Worm (Caenorhabditis elegans) whole organism, early embryonic: ENCODE measurements around the gene E04F6.4.

ENCODE experiments used
- B0310.2 ChIP-seq: sonication (generic microtip); optimal IDR thresholded peaks from 2 replicates; lab custom pipeline; 2016; ENCODE audit warnings: mild to moderate bottlenecking, missing genetic modification characterization, missing compliant biosample characterization
- F13C5.2 ChIP-seq: sonication (generic microtip); optimal IDR thresholded peaks from 2 replicates; lab custom pipeline; 2017; ENCODE audit warnings: mild to moderate bottlenecking, missing genetic modification characterization, inconsistent platforms, missing compliant biosample characterization
- aly-1 ChIP-seq: sonication (generic microtip); optimal IDR thresholded peaks from 2 replicates; lab custom pipeline; 2016; ENCODE audit warnings: missing genetic modification characterization, missing compliant biosample characterization
- ama-1 ChIP-seq: fragments of 150-350 bp; optimal IDR thresholded peaks from 2 replicates; lab custom pipeline; 2014
- ceh-13 ChIP-seq: fragments of 200-800 bp; sonication (Bioruptor generic); optimal IDR thresholded peaks from 2 replicates; lab custom pipeline; 2018; ENCODE audit warnings: mild to moderate bottlenecking, missing genetic modification characterization, missing compliant biosample characterization
- ceh-36 ChIP-seq: sonication (generic microtip); optimal IDR thresholded peaks from 2 replicates; lab custom pipeline; 2016; ENCODE audit warnings: missing genetic modification characterization, inconsistent platforms, missing compliant biosample characterization
- ets-7 ChIP-seq: sonication (generic microtip); optimal IDR thresholded peaks from 2 replicates; lab custom pipeline; 2016; ENCODE audit warnings: missing genotype, missing genetic modification characterization, missing compliant biosample characterization
- flt-1 ChIP-seq: fragments of 200-800 bp; sonication (Bioruptor generic); IDR thresholded peaks from 2 replicates; pipeline ENCODE4 v1.3.6; 2022; ENCODE audit warnings: missing genetic modification characterization, missing compliant biosample characterization
- hmbx-1 ChIP-seq: sonication (generic microtip); optimal IDR thresholded peaks from 2 replicates; lab custom pipeline; 2016; ENCODE audit warnings: mild to moderate bottlenecking, missing genetic modification characterization, missing compliant biosample characterization
- hmg-4 ChIP-seq: fragments of 200-800 bp; sonication (Bioruptor generic); optimal IDR thresholded peaks from 2 replicates; lab custom pipeline; 2018; ENCODE audit warnings: mild to moderate bottlenecking, missing genetic modification characterization, missing compliant biosample characterization
- hnd-1 ChIP-seq: sonication (generic microtip); optimal IDR thresholded peaks from 2 replicates; lab custom pipeline; 2016; ENCODE audit warnings: missing genetic modification characterization, missing compliant biosample characterization
- pes-1 ChIP-seq: fragments of 200-800 bp; sonication (Bioruptor generic); IDR thresholded peaks from 2 replicates; pipeline ENCODE4 v1.3.6; 2022; ENCODE audit warnings: missing genetic modification reagents, missing genetic modification characterization, missing compliant biosample characterization
- scrt-1 ChIP-seq: fragments of 200-800 bp; sonication (Bioruptor generic); IDR thresholded peaks from 2 replicates; pipeline ENCODE4 v1.3.6; 2022; ENCODE audit warnings: missing genetic modification characterization, missing compliant biosample characterization
- sea-1 ChIP-seq: fragments of 200-800 bp; sonication (Bioruptor generic); conservative IDR thresholded peaks from 2 replicates; pipeline ENCODE4 v1.3.6; 2022; ENCODE audit warnings: missing genetic modification characterization, missing compliant biosample characterization
- tbx-11 ChIP-seq: fragments of 200-800 bp; sonication (Bioruptor generic); IDR thresholded peaks from 2 replicates; pipeline ENCODE4 v1.3.6; 2022; ENCODE audit warnings: missing genetic modification characterization, missing compliant biosample characterization
- tbx-37 ChIP-seq: fragments of 200-800 bp; sonication (Bioruptor generic); conservative IDR thresholded peaks from 2 replicates; pipeline ENCODE4 v1.3.6; 2022; ENCODE audit warnings: missing genetic modification reagents, missing genetic modification characterization, missing compliant biosample characterization
- tra-4 ChIP-seq: sonication (generic microtip); optimal IDR thresholded peaks from 2 replicates; lab custom pipeline; 2017; ENCODE audit warnings: missing genetic modification characterization, missing compliant biosample characterization

E04F6.4 gene

ce11 chrII:7225864-7226522 lies 36.8 kb downstream of the E04F6.4 start, which contains the start of gene clh-3:
Gene clh-3 (minus strand): TSS chrII:7225914.
- no peak for TF ChIP-seq hnd-1 (tag; lab: Kevin White, UChicago)
- TF ChIP-seq tbx-11 (GFP tag; lab: Robert Waterston, UW) = no peak
- TF ChIP-seq flt-1 (GFP tag; lab: Robert Waterston, UW) = no peak

- TF ChIP-seq pes-1 (GFP tag; lab: Robert Waterston, UW) (no peak), ets-7 (tag; lab: Kevin White, UChicago) (no peak), F13C5.2 (tag; lab: Kevin White, UChicago) (no peak), flt-1 (GFP tag; lab: Robert Waterston, UW) (no peak)
Observed at ce11 chrII:7228646-7229200, 39.5 kb downstream of the E04F6.4 start, which contains the start of gene F32A5.4. Gene F32A5.4 (plus strand): TSS chrII:7229150.

DNA sequence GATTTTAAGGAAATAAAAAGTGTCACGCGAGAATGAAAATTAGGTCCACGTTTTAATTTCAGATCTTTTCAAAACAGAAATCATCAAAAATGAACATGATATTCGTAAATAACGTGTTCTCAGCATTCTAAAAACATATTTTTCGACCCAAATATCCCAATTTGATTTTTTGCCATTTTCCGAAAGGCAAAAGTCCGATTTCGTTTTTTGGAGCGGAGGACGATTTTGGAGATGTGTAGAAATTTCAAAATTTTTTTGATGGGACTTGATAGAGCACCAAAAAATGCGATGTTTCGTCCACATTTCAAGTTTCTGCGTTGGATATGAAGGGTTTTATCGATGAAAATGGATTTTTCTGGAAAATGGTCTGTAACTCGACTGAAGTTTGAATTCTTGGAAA lies 41.5 kb downstream of the E04F6.4 start:
- no peak for TF ChIP-seq tra-4 (tag; lab: Kevin White, UChicago)
- no peak for TF ChIP-seq flt-1 (GFP tag; lab: Robert Waterston, UW)
- no peak for TF ChIP-seq ceh-36 (tag; lab: Kevin White, UChicago)

DNA sequence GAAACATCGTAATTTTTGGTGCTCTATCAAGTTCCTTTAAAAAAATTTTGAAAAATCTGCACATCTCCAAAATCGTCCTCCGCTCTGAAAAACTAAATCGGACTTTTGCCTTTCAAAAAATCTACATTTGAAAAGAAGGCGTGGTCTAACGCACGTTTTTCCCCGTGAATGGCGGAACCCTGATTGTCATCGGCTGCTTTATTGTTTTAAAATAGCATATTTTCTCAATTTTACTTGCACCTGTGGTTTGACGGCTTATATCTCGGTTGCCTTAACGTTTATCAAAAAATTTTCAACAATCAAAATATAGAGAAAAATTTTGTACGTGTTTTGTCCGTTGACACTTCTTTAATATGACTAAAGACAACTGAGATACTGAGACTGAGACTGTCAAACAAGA lies 42.7 kb downstream of the E04F6.4 start:
- TF ChIP-seq hnd-1 (tag; lab: Kevin White, UChicago) (no peak), flt-1 (GFP tag; lab: Robert Waterston, UW) (no peak), hmg-4 (GFP tag; lab: Kevin White, UChicago) (no peak), aly-1 (tag; lab: Kevin White, UChicago) (no peak), ets-7 (tag; lab: Kevin White, UChicago) (no peak), hmbx-1 (tag; lab: Kevin White, UChicago) (no peak)

ce11 chrII:7232517-7232916 lies 43.3 kb downstream of the E04F6.4 start, which contains the start of gene ctsa-3.1:
Gene ctsa-3.1 (plus strand): TSS chrII:7232853.
- TF ChIP-seq ama-1 (lab: Kevin White, UChicago) = no peak
- TF ChIP-seq F13C5.2 (tag; lab: Kevin White, UChicago) = no peak
- TF ChIP-seq tra-4 (tag; lab: Kevin White, UChicago) = no peak
- no peak for TF ChIP-seq ets-7 (tag; lab: Kevin White, UChicago)
- no peak for TF ChIP-seq B0310.2 (tag; lab: Kevin White, UChicago)
- TF ChIP-seq scrt-1 (GFP tag; lab: Robert Waterston, UW) = no peak
- no peak for TF ChIP-seq ceh-13 (GFP tag; lab: Kevin White, UChicago)
- TF ChIP-seq tbx-37 (GFP tag; lab: Robert Waterston, UW) = no peak
- TF ChIP-seq flt-1 (GFP tag; lab: Robert Waterston, UW) = no peak
- no peak for TF ChIP-seq hmbx-1 (tag; lab: Kevin White, UChicago)
- no peak for TF ChIP-seq tbx-11 (GFP tag; lab: Robert Waterston, UW)

DNA sequence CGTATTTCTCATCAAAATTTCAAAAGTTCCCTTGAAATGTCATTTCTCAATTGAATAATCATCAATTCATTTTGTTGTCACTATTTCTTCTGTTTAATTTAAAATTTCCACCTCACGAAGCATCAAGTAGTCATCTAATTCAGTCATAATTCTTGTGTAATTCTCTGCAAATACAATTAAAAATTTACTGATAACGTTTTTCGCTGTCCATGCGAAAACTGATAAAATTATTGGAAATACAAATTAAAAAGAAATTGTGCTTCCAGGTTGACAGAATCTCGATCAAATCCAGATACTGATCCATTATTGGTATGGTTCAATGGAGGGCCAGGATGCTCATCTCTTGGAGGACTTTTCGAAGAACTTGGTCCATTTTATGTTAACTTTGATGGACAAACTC lies 44.1 kb downstream of the E04F6.4 start:
- no peak for TF ChIP-seq ets-7 (tag; lab: Kevin White, UChicago)
- TF ChIP-seq aly-1 (tag; lab: Kevin White, UChicago) = no peak
- TF ChIP-seq hnd-1 (tag; lab: Kevin White, UChicago) = no peak
- TF ChIP-seq tra-4 (tag; lab: Kevin White, UChicago) = no peak
- no peak for TF ChIP-seq flt-1 (GFP tag; lab: Robert Waterston, UW)
- no peak for TF ChIP-seq scrt-1 (GFP tag; lab: Robert Waterston, UW)
- no peak for TF ChIP-seq ama-1 (lab: Kevin White, UChicago)
- no peak for TF ChIP-seq ceh-13 (GFP tag; lab: Kevin White, UChicago)
- TF ChIP-seq hmg-4 (GFP tag; lab: Kevin White, UChicago) = no peak

- no peak for TF ChIP-seq ceh-13 (GFP tag; lab: Kevin White, UChicago)
- TF ChIP-seq hnd-1 (tag; lab: Kevin White, UChicago) = no peak
- no peak for TF ChIP-seq tra-4 (tag; lab: Kevin White, UChicago)
- TF ChIP-seq F13C5.2 (tag; lab: Kevin White, UChicago) = no peak
- no peak for TF ChIP-seq ets-7 (tag; lab: Kevin White, UChicago)
- no peak for TF ChIP-seq hmg-4 (GFP tag; lab: Kevin White, UChicago)
- TF ChIP-seq tbx-37 (GFP tag; lab: Robert Waterston, UW) = no peak
- no peak for TF ChIP-seq ceh-36 (tag; lab: Kevin White, UChicago)
- no peak for TF ChIP-seq B0310.2 (tag; lab: Kevin White, UChicago)
- TF ChIP-seq aly-1 (tag; lab: Kevin White, UChicago) = no peak
- TF ChIP-seq tbx-11 (GFP tag; lab: Robert Waterston, UW) = no peak
- no peak for TF ChIP-seq ama-1 (lab: Kevin White, UChicago)
- no peak for TF ChIP-seq pes-1 (GFP tag; lab: Robert Waterston, UW)
- no peak for TF ChIP-seq sea-1 (GFP tag; lab: Robert Waterston, UW)
- no peak for TF ChIP-seq hmbx-1 (tag; lab: Kevin White, UChicago)
- TF ChIP-seq flt-1 (GFP tag; lab: Robert Waterston, UW) = no peak
- no peak for TF ChIP-seq scrt-1 (GFP tag; lab: Robert Waterston, UW)
Observed at ce11 chrII:7236937-7237336, 47.7 kb downstream of the E04F6.4 start.

DNA sequence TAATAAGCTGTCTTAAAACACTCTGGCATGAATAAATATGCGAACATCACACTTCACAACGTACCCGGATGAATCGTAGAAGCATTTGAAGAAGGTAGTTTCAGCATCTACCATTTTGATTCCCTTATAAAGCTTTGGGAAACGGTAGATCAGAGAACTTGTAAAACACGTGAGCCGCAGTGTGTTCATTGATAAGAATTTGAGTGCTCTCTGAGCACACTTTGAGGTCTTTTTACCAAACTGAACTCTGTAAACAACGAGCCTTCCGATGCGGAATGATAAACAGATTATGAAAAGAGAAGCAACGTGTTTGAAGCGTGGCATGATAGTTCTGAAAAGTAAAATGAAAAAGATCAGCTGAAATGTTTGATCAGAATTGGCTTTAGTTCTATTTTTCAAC lies 49.0 kb downstream of the E04F6.4 start, which contains the start of gene aqp-1:
aqp-1 (minus strand) TSS at position 102 of the 400 bp plus-strand sequence.
- TF ChIP-seq B0310.2 (tag; lab: Kevin White, UChicago) = no peak
- no peak for TF ChIP-seq tra-4 (tag; lab: Kevin White, UChicago)
- no peak for TF ChIP-seq ama-1 (lab: Kevin White, UChicago)
- no peak for TF ChIP-seq hmg-4 (GFP tag; lab: Kevin White, UChicago)
- TF ChIP-seq ceh-13 (GFP tag; lab: Kevin White, UChicago) = no peak
- no peak for TF ChIP-seq tbx-37 (GFP tag; lab: Robert Waterston, UW)
- no peak for TF ChIP-seq tbx-11 (GFP tag; lab: Robert Waterston, UW)
- TF ChIP-seq F13C5.2 (tag; lab: Kevin White, UChicago) = no peak
- TF ChIP-seq hmbx-1 (tag; lab: Kevin White, UChicago) = no peak
- no peak for TF ChIP-seq scrt-1 (GFP tag; lab: Robert Waterston, UW)
- TF ChIP-seq hnd-1 (tag; lab: Kevin White, UChicago) = no peak
- no peak for TF ChIP-seq sea-1 (GFP tag; lab: Robert Waterston, UW)
- no peak for TF ChIP-seq aly-1 (tag; lab: Kevin White, UChicago)
- TF ChIP-seq ceh-36 (tag; lab: Kevin White, UChicago) = no peak
- no peak for TF ChIP-seq pes-1 (GFP tag; lab: Robert Waterston, UW)
- TF ChIP-seq ets-7 (tag; lab: Kevin White, UChicago) = no peak
- TF ChIP-seq flt-1 (GFP tag; lab: Robert Waterston, UW) = no peak
